Worm (Caenorhabditis elegans) whole organism, midembryonic: ENCODE data around the gene F44A2.5.

ENCODE experiments used
- T22C8.4 ChIP-seq: fragments of 200-800 bp; sonication (Bioruptor generic); IDR thresholded peaks from 2 replicates; pipeline ENCODE4 v1.3.6; 2022; ENCODE audit warnings: missing genetic modification characterization, missing compliant biosample characterization
- cog-1 ChIP-seq: sonication (generic microtip); optimal IDR thresholded peaks from 2 replicates; lab custom pipeline; 2016; ENCODE audit warnings: missing genetic modification characterization, missing compliant biosample characterization
- flt-1 ChIP-seq: fragments of 200-800 bp; sonication (Bioruptor generic); IDR thresholded peaks from 2 replicates; pipeline ENCODE4 v1.3.6; 2022; ENCODE audit warnings: missing genetic modification characterization, missing compliant biosample characterization
- klf-2 ChIP-seq: fragments of 200-800 bp; sonication (Bioruptor generic); conservative IDR thresholded peaks from 2 replicates; pipeline ENCODE4 v1.3.6; 2022; ENCODE audit warnings: missing genetic modification reagents, missing genetic modification characterization, missing compliant biosample characterization
- med-1 ChIP-seq: sonication (generic microtip); optimal IDR thresholded peaks from 2 replicates; lab custom pipeline; 2017; ENCODE audit warnings: missing genetic modification characterization, mild to moderate bottlenecking, missing compliant biosample characterization, antibody characterized with exemption, missing genetic modification reagents; ENCODE audit not compliant: insufficient read depth
- ref-1 ChIP-seq: fragments of 200-800 bp; sonication (Bioruptor generic); conservative IDR thresholded peaks from 2 replicates; pipeline ENCODE4 v1.3.6; 2022; ENCODE audit warnings: missing genetic modification reagents, missing genetic modification characterization, missing compliant biosample characterization
- tab-1 ChIP-seq: fragments of 200-800 bp; sonication (Bioruptor generic); IDR thresholded peaks from 2 replicates; pipeline ENCODE4 v1.3.6; 2022; ENCODE audit warnings: missing genetic modification characterization, missing compliant biosample characterization
- ztf-23 ChIP-seq: fragments of 200-800 bp; sonication (Bioruptor generic); IDR thresholded peaks from 2 replicates; pipeline ENCODE4 v1.3.6; 2022; ENCODE audit warnings: missing genetic modification reagents, missing genetic modification characterization, missing compliant biosample characterization
- ztf-29 ChIP-seq: fragments of 200-800 bp; sonication (Bioruptor generic); IDR thresholded peaks from 2 replicates; pipeline ENCODE4 v1.3.6; 2022; ENCODE audit warnings: missing genetic modification reagents, missing genetic modification characterization, missing compliant biosample characterization

F44A2.5 gene

DNA sequence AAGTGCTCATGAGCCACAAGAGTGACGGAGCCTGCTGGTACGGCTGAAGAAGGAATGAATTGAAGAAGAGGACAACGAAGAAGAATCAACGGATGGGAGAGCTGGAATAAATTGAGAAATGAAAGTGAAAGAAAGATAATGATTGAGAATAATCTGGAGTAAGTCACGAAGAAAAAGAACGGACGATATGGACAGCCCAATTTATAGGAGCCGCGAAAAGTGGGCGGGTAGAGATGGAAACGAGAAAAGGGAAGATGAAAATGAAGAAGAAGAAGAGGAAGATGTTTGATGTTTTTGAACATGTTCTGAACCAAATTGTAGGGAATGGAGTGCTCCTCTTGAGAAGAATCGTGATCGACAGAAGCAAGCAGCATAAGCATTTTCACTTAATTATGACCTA, 31.0 kb upstream of the F44A2.5 start, which contains the start of gene slc-17.7:
Gene slc-17.7, minus strand, starts transcription at position 101 of the 400 bp plus-strand sequence.
- TF ChIP-seq ref-1 (GFP tag; lab: Robert Waterston, UW) (no peak), ztf-23 (GFP tag; lab: Robert Waterston, UW) (no peak), ztf-29 (GFP tag; lab: Robert Waterston, UW) (no peak), tab-1 (no peak), med-1 (GFP tag; lab: Kevin White, UChicago) (no peak)

ce11 chrV:9268202-9268601, 29.2 kb upstream of the F44A2.5 start:
- TF ChIP-seq ztf-23 (GFP tag; lab: Robert Waterston, UW) (no peak), flt-1 (GFP tag; lab: Robert Waterston, UW) (no peak), cog-1 (tag; lab: Kevin White, UChicago) (no peak), klf-2 (no peak), T22C8.4 (GFP tag; lab: Robert Waterston, UW) (no peak), ref-1 (GFP tag; lab: Robert Waterston, UW) (no peak), tab-1 (no peak), med-1 (GFP tag; lab: Kevin White, UChicago) (no peak), ztf-29 (GFP tag; lab: Robert Waterston, UW) (no peak)

DNA sequence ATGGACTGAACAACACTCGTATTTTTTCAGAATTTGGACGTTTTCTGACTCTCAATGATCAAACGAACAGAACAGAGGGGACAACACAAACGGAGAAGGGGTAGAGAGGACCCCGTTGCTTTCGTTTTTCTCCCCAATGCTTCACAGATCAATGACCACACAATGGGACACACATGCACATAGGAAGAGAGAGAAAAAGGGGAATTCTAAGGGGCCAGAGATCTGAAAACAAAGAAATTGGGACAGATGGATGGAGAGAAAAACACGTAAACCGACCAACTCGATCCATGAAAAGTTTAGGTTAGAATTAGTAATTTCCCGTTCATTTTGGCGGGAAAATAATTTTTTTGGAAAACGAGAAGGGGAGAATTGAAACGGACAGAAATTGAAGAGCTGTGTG, 27.0 kb upstream of the F44A2.5 start:
- TF ChIP-seq ztf-23 (GFP tag; lab: Robert Waterston, UW), result no peak
- no peak for TF ChIP-seq tab-1
- TF ChIP-seq T22C8.4 (GFP tag; lab: Robert Waterston, UW), result no peak
- no peak for TF ChIP-seq med-1 (GFP tag; lab: Kevin White, UChicago)
- no peak for TF ChIP-seq ztf-29 (GFP tag; lab: Robert Waterston, UW)
- TF ChIP-seq klf-2, result no peak
- TF ChIP-seq cog-1 (tag; lab: Kevin White, UChicago), result no peak
- TF ChIP-seq ref-1 (GFP tag; lab: Robert Waterston, UW), result no peak
- TF ChIP-seq flt-1 (GFP tag; lab: Robert Waterston, UW), result no peak

DNA sequence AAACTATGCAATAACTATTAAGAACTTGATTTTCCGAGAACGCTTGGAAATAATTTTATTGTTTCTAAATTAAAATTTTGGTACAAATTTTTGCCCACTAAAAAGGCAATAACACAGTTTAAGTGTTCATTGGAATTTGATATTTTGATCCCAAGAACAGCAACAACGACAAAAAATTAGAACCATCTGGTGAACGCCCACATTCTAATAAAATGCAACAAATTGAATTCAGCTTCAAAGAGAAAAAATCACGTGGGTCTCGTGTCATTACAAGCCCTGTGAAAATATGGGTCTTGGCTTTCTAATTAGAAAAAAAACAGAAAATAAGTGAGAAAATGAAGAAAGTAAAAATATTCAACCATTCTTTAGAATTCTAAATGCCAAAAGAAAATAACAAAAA, 25.6 kb upstream of the F44A2.5 start:
- TF ChIP-seq T22C8.4 (GFP tag; lab: Robert Waterston, UW), result no peak
- TF ChIP-seq tab-1, result no peak
- no peak for TF ChIP-seq ref-1 (GFP tag; lab: Robert Waterston, UW)
- no peak for TF ChIP-seq ztf-29 (GFP tag; lab: Robert Waterston, UW)

DNA sequence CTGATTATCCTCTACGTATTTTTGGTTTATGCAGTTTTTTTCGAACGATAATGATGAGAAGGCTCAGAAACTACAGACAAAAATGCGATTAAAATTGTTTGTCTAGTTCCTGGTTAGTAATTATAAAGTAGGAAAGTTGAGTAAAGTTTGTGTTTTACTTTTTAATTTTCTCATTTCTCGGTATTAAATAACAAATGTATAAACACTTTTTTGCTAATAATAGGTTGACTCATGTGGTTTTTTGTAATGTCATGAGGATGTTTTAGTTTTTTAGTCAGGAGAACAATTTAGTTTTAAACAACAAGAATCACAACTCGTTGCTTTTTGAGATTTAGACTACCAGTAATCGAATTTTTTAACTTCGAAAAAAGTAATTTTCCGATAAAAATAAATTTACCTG, 24.8 kb upstream of the F44A2.5 start:
- TF ChIP-seq ztf-29 (GFP tag; lab: Robert Waterston, UW) (no peak), ztf-23 (GFP tag; lab: Robert Waterston, UW) (no peak), tab-1 (no peak), cog-1 (tag; lab: Kevin White, UChicago) (no peak)

ce11 chrV:9273587-9273986, 23.8 kb upstream of the F44A2.5 start:
- TF ChIP-seq tab-1 (no peak), klf-2 (no peak), ref-1 (GFP tag; lab: Robert Waterston, UW) (no peak), ztf-29 (GFP tag; lab: Robert Waterston, UW) (no peak), T22C8.4 (GFP tag; lab: Robert Waterston, UW) (no peak), ztf-23 (GFP tag; lab: Robert Waterston, UW) (no peak), cog-1 (tag; lab: Kevin White, UChicago) (peak; percentile 27), med-1 (GFP tag; lab: Kevin White, UChicago) (no peak), flt-1 (GFP tag; lab: Robert Waterston, UW) (0 out of 2 replicates have a peak, but pooled peaks have one; percentile 11)

DNA sequence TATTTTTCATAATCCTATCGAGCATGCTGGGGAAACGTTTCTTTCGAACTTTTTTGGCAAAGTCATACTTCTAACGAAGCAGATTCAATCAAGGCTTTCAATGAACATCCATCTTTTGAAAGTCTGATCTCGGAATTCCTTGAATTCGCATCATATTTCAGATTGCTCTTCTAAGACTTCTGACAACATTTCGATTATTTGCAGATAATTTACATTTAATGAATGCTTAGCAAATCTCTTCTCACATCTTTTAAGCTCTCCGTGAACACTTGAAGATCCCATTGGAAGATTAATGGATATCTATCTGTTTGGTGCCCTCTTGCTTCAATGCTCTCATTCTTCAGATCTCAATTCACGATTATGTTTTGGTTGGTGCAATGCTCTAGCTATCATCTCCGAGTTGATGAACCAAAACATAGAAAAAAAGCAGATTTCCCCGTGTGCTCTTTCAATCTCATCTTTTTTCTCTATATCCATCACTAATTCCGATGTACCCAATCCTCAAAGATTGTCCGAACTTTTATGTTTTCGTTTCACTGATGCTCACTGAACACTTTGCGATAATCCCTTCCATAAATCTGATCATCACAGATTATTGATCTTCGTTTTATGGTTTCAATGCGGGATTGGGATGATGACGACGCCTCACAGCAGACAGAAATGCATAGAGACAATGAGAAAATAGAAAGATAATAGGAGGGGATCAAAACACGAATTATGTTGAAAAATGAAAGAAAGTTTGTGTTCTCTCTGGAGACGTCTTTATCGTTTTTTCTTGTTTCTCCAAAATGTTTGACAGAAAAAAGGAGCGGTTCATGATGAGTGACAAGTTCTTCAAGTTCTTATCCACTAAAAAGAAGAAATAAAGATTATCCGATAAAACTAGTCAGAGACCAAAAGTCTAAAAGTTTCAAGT, 23.0 kb upstream of the F44A2.5 start:
- TF ChIP-seq flt-1 (GFP tag; lab: Robert Waterston, UW) (no peak), klf-2 (no peak), cog-1 (tag; lab: Kevin White, UChicago) (no peak), T22C8.4 (GFP tag; lab: Robert Waterston, UW) (no peak), ref-1 (GFP tag; lab: Robert Waterston, UW) (no peak), ztf-23 (GFP tag; lab: Robert Waterston, UW) (no peak), ztf-29 (GFP tag; lab: Robert Waterston, UW) (no peak), tab-1 (no peak), med-1 (GFP tag; lab: Kevin White, UChicago) (no peak)

ce11 chrV:9282110-9282509, 15.3 kb upstream of the F44A2.5 start, which contains the start of gene hlh-10:
hlh-10 (minus strand) TSS chrV:9282210.
- TF ChIP-seq T22C8.4 (GFP tag; lab: Robert Waterston, UW) (no peak), ztf-29 (GFP tag; lab: Robert Waterston, UW) (no peak), ztf-23 (GFP tag; lab: Robert Waterston, UW) (no peak), flt-1 (GFP tag; lab: Robert Waterston, UW) (no peak), med-1 (GFP tag; lab: Kevin White, UChicago) (no peak), cog-1 (tag; lab: Kevin White, UChicago) (no peak), klf-2 (no peak), ref-1 (GFP tag; lab: Robert Waterston, UW) (no peak), tab-1 (no peak)

DNA sequence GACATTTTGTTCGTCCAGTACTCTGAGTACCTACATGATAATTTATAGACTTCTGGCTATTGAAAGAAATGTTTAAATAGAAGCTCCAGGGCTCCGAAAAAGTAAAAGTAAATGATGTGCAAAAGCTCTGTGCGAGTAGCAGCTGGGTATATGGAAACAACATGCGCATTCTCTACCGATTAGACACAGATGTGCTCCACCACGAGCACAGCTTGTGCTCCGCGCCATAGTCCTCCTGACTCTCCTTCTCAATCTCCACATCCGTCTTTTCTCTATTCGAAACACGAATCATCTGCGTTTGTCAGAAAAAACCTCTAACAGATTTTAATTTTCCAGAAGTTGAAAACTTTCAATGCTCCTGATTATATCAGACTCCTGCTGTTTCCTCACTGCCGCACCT, 14.0 kb upstream of the F44A2.5 start:
- TF ChIP-seq T22C8.4 (GFP tag; lab: Robert Waterston, UW), result no peak
- no peak for TF ChIP-seq flt-1 (GFP tag; lab: Robert Waterston, UW)
- TF ChIP-seq ztf-23 (GFP tag; lab: Robert Waterston, UW), result no peak
- TF ChIP-seq ztf-29 (GFP tag; lab: Robert Waterston, UW), result no peak
- no peak for TF ChIP-seq tab-1
- no peak for TF ChIP-seq med-1 (GFP tag; lab: Kevin White, UChicago)
- TF ChIP-seq ref-1 (GFP tag; lab: Robert Waterston, UW), result no peak
- no peak for TF ChIP-seq klf-2
- TF ChIP-seq cog-1 (tag; lab: Kevin White, UChicago), result no peak
